Fruit fly (Drosophila melanogaster) whole organism, adult: ENCODE measurements around the gene slp1.

Source experiments
- CG11617 ChIP-seq: fragments of 200-800 bp; sonication (Bioruptor generic); optimal IDR thresholded peaks from 2 replicates; lab custom pipeline; 2017; ENCODE audit warnings: mild to moderate bottlenecking, missing biosample characterization, missing genetic modification reagents, missing genetic modification characterization
- CG12768 ChIP-seq: fragments of 200-800 bp; sonication (Bioruptor generic); optimal IDR thresholded peaks from 2 replicates; lab custom pipeline; 2017; ENCODE audit warnings: missing biosample characterization, missing genetic modification characterization, mild to moderate bottlenecking, moderate library complexity, missing genetic modification reagents
- CG14711 ChIP-seq: fragments of 200-800 bp; sonication (Bioruptor generic); optimal IDR thresholded peaks from 2 replicates; lab custom pipeline; 2018; ENCODE audit warnings: missing biosample characterization, mild to moderate bottlenecking, missing genetic modification characterization, moderate library complexity
- CG1620 ChIP-seq: fragments of 200-800 bp; sonication (Bioruptor generic); optimal IDR thresholded peaks from 2 replicates; lab custom pipeline; 2016; ENCODE audit warnings: missing biosample characterization, missing genetic modification characterization
- CG33017 ChIP-seq: fragments of 200-800 bp; sonication (Bioruptor generic); optimal IDR thresholded peaks from 2 replicates; lab custom pipeline; 2018; ENCODE audit warnings: missing biosample characterization, mild to moderate bottlenecking, missing genetic modification characterization, moderate library complexity
- CG5204 ChIP-seq: fragments of 200-800 bp; sonication (Bioruptor generic); optimal IDR thresholded peaks from 2 replicates; lab custom pipeline; 2016; ENCODE audit warnings: missing biosample characterization, missing genetic modification characterization
- CG7045 ChIP-seq: fragments of 200-800 bp; sonication (Bioruptor generic); optimal IDR thresholded peaks from 2 replicates; lab custom pipeline; 2017; ENCODE audit warnings: missing biosample characterization, mild to moderate bottlenecking, missing genetic modification characterization
- CG7101 ChIP-seq: fragments of 200-800 bp; sonication (Bioruptor generic); optimal IDR thresholded peaks from 2 replicates; lab custom pipeline; 2018; ENCODE audit warnings: missing biosample characterization, mild to moderate bottlenecking, missing genetic modification characterization, moderate library complexity
- Clk ChIP-seq: fragments of 200-800 bp; sonication (Bioruptor generic); optimal IDR thresholded peaks from 2 replicates; lab custom pipeline; 2017; ENCODE audit warnings: missing biosample characterization, missing genetic modification characterization
- Crg-1 ChIP-seq: fragments of 200-800 bp; sonication (Bioruptor generic); optimal IDR thresholded peaks from 2 replicates; lab custom pipeline; 2016; ENCODE audit warnings: missing biosample characterization, missing genetic modification characterization
- Hr96 ChIP-seq: fragments of 200-800 bp; sonication (Bioruptor generic); optimal IDR thresholded peaks from 2 replicates; lab custom pipeline; 2016; ENCODE audit warnings: missing biosample characterization, missing genetic modification characterization
- Mnt ChIP-seq: fragments of 200-800 bp; sonication (Bioruptor generic); optimal IDR thresholded peaks from 2 replicates; lab custom pipeline; 2016; ENCODE audit warnings: missing biosample characterization, mild to moderate bottlenecking, missing genetic modification characterization
- bab1 ChIP-seq: fragments of 200-800 bp; sonication (Bioruptor generic); optimal IDR thresholded peaks from 3 replicates; lab custom pipeline; 2019; ENCODE audit warnings: missing biosample characterization, mild to moderate bottlenecking, missing genetic modification characterization, moderate library complexity
- cic ChIP-seq: fragments of 200-800 bp; sonication (Bioruptor generic); optimal IDR thresholded peaks from 2 replicates; lab custom pipeline; 2017; ENCODE audit warnings: missing biosample characterization, mild to moderate bottlenecking, missing genetic modification characterization, moderate library complexity
- cnc ChIP-seq, 2 experiments: fragments of >200 bp; optimal IDR thresholded peaks; 2 replicates each; lab custom pipeline; 2017
- kay ChIP-seq: fragments of 200-800 bp; sonication (Bioruptor generic); peaks from one replicate; lab custom pipeline; 2016; ENCODE audit warnings: missing biosample characterization, missing genetic modification characterization, borderline replicate concordance
- ovo ChIP-seq: fragments of 200-800 bp; sonication (Bioruptor generic); optimal IDR thresholded peaks from 2 replicates; lab custom pipeline; 2016; ENCODE audit warnings: missing biosample characterization, missing genetic modification characterization
- pad ChIP-seq: fragments of 200-800 bp; sonication (Bioruptor generic); optimal IDR thresholded peaks from 3 replicates; lab custom pipeline; 2017; ENCODE audit warnings: missing biosample characterization, missing genetic modification characterization, mild to moderate bottlenecking, moderate library complexity, missing genetic modification reagents
- tj ChIP-seq: fragments of 200-800 bp; sonication (Bioruptor generic); optimal IDR thresholded peaks from 3 replicates; lab custom pipeline; 2017; ENCODE audit warnings: missing biosample characterization, mild to moderate bottlenecking, missing genetic modification characterization, moderate library complexity
- toe ChIP-seq: fragments of 200-800 bp; sonication (Bioruptor generic); optimal IDR thresholded peaks from 2 replicates; lab custom pipeline; 2016; ENCODE audit warnings: missing biosample characterization, missing genetic modification characterization

slp1 gene

dm6 chr2L:3872283-3872682 lies 46.8 kb downstream of the slp1 start, which contains the start of gene CG31957:
Gene CG31957, minus strand, starts transcription at chr2L:3872458.
- TF ChIP-seq CG5204 (GFP tag; lab: Kevin White, UChicago) (no peak), CG12768 (GFP tag; lab: Kevin White, UChicago) (peak; percentile 13), cnc (optimal IDR thresholded peaks at IDR 0.05; lab: Kevin White, UChicago) (no peak), CG7045 (GFP tag; lab: Kevin White, UChicago) (no peak), CG14711 (peak; percentile 38), CG33017 (tag; lab: Kevin White, UChicago) (peak; percentile 35), kay (GFP tag; lab: Kevin White, UChicago) (no peak), tj (GFP tag; lab: Kevin White, UChicago) (no peak), CG1620 (GFP tag; lab: Kevin White, UChicago) (peak; percentile 77), Crg-1 (GFP tag; lab: Kevin White, UChicago) (peak; percentile 82), toe (peak; percentile 74), bab1 (GFP tag; lab: Kevin White, UChicago) (peak; percentile 34), pad (GFP tag; lab: Kevin White, UChicago) (peak; percentile 35), cic (no peak), ovo (GFP tag; lab: Kevin White, UChicago) (peak; percentile 23), Hr96 (GFP tag; lab: Kevin White, UChicago) (peak; percentile 61), CG7101 (peak; percentile 69), Mnt (GFP tag; lab: Kevin White, UChicago) (peak; percentile 73), CG11617 (no peak), Clk (GFP tag; lab: Kevin White, UChicago) (no peak)
